Worm (Caenorhabditis elegans): ENCODE data around the gene lpd-7.

lpd-7 gene

ce11 chrIII:7530830-7531229, 42.3 kb upstream of the lpd-7 start:
- no peak for TF ChIP-seq fkh-10 (GFP tag; optimal IDR thresholded peaks at IDR 0.05)
- no peak for TF ChIP-seq zip-11 (GFP tag; IDR thresholded peaks at IDR 0.05)
- TF ChIP-seq daf-12 (tag; optimal IDR thresholded peaks at IDR 0.05), result no peak
- TF ChIP-seq fos-1 (tag; optimal IDR thresholded peaks at IDR 0.05), result no peak
- peak in 1 of 2 experiments; percentile 97 for TF ChIP-seq unc-62 (GFP tag; optimal IDR thresholded peaks at IDR 0.05 in 1 of 2)
- no peak for TF ChIP-seq unc-62 (tag; optimal IDR thresholded peaks at IDR 0.05)
- no peak for TF ChIP-seq pqm-1 (tag; optimal IDR thresholded peaks at IDR 0.05)

ce11 chrIII:7531385-7531784, 41.8 kb upstream of the lpd-7 start:
- no peak for TF ChIP-seq nhr-48 (tag; optimal IDR thresholded peaks at IDR 0.05)
- no peak for TF ChIP-seq nhr-6 (tag; optimal IDR thresholded peaks at IDR 0.05)
- TF ChIP-seq unc-62 (GFP tag; optimal IDR thresholded peaks at IDR 0.05 in 1 of 2), result peak in 1 of 2 experiments; percentile 88
- TF ChIP-seq unc-62 (tag; optimal IDR thresholded peaks at IDR 0.05), result no peak
- peak; percentile 14 for TF ChIP-seq aha-1 (tag)

ce11 chrIII:7533012-7533411, 40.1 kb upstream of the lpd-7 start:
- TF ChIP-seq lsy-2 (tag; optimal IDR thresholded peaks at IDR 0.05) (no peak), unc-62 (GFP tag; optimal IDR thresholded peaks at IDR 0.05 in 1 of 2) (peak in 1 of 2 experiments; percentile 66), unc-62 (tag; optimal IDR thresholded peaks at IDR 0.05) (no peak), unc-130 (GFP tag; optimal IDR thresholded peaks at IDR 0.05) (no peak), ceh-82 (tag; optimal IDR thresholded peaks at IDR 0.05) (no peak), lin-13 (GFP tag; optimal IDR thresholded peaks at IDR 0.05) (no peak), ceh-62 (tag; optimal IDR thresholded peaks at IDR 0.05) (no peak), ceh-28 (tag; optimal IDR thresholded peaks at IDR 0.05) (peak; percentile 14), mdl-1 (tag; optimal IDR thresholded peaks at IDR 0.05) (no peak), dpl-1 (GFP tag; optimal IDR thresholded peaks at IDR 0.05) (no peak), F49E8.2 (tag; optimal IDR thresholded peaks at IDR 0.05; ENCODE audit: borderline replicate concordance) (no peak), ctbp-1 (GFP tag; IDR thresholded peaks at IDR 0.05) (no peak), snpc-4 (tag; optimal IDR thresholded peaks at IDR 0.05) (no peak), daf-16 (GFP tag; optimal IDR thresholded peaks at IDR 0.05) (no peak), daf-16 (tag; optimal IDR thresholded peaks at IDR 0.05) (no peak), Y105C5A.15 (GFP tag; IDR thresholded peaks at IDR 0.05) (no peak)

- TF ChIP-seq duxl-1 (tag; optimal IDR thresholded peaks at IDR 0.05; ENCODE audit: poor library complexity) (peak; percentile 56), tra-1 (GFP tag; IDR thresholded peaks at IDR 0.05) (peak; percentile 60; the same call in 1 of the 2 replicates), unc-62 (GFP tag; optimal IDR thresholded peaks at IDR 0.05 in 1 of 2) (peak in 1 of 2 experiments; percentile 100), unc-62 (tag; optimal IDR thresholded peaks at IDR 0.05) (no peak), zip-11 (GFP tag; IDR thresholded peaks at IDR 0.05) (no peak), tag-97 (GFP tag; IDR thresholded peaks at IDR 0.05) (no peak), aha-1 (tag) (peak; percentile 30), mxl-3 (GFP tag; optimal IDR thresholded peaks at IDR 0.05) (peak; percentile 11), mep-1 (tag; optimal IDR thresholded peaks at IDR 0.05) (peak; percentile 10), lsy-2 (tag; optimal IDR thresholded peaks at IDR 0.05) (peak in 1 of 2 experiments; percentile 76), ceh-20 (GFP tag; IDR thresholded peaks at IDR 0.05) (peak; percentile 51; the same call in 1 of the 2 replicates)
These were observed 38.5 kb upstream of the lpd-7 start for ce11 chrIII:7534648-7535047.

ce11 chrIII:7535347-7535746, 37.8 kb upstream of the lpd-7 start:
- TF ChIP-seq rbr-2 (tag; optimal IDR thresholded peaks at IDR 0.05) (no peak), nhr-77 (tag; optimal IDR thresholded peaks at IDR 0.05) (no peak), nhr-28 (tag; optimal IDR thresholded peaks at IDR 0.05) (no peak), jun-1 (tag; optimal IDR thresholded peaks at IDR 0.05) (no peak), nhr-76 (tag; optimal IDR thresholded peaks at IDR 0.05) (no peak), unc-130 (GFP tag; optimal IDR thresholded peaks at IDR 0.05) (no peak), F26F4.8 (GFP tag; conservative IDR thresholded peaks at IDR 0.05) (no peak), ctbp-1 (GFP tag; IDR thresholded peaks at IDR 0.05) (no peak), snpc-1.2 (GFP tag; IDR thresholded peaks at IDR 0.05) (no peak), nhr-6 (tag; optimal IDR thresholded peaks at IDR 0.05) (no peak), lin-29 (GFP tag; IDR thresholded peaks at IDR 0.05) (no peak), duxl-1 (tag; optimal IDR thresholded peaks at IDR 0.05; ENCODE audit: poor library complexity) (no peak), Y75B8A.6 (GFP tag; IDR thresholded peaks at IDR 0.05) (no peak), tag-97 (GFP tag; IDR thresholded peaks at IDR 0.05) (no peak)
